Fruit fly (Drosophila melanogaster): ENCODE data around the gene hoe1.

Gene hoe1

dm6 chr2L:4932284-4932683 lies at the start of gene hoe1:
TSS of gene hoe1 (minus strand) at chr2L:4932384.
- no peak for TF ChIP-seq CG34367 (tag; optimal IDR thresholded peaks at IDR 0.05)
- no peak for TF ChIP-seq CG10348 (GFP tag; IDR thresholded peaks at IDR 0.05)
- no peak for TF ChIP-seq rn (GFP tag; IDR thresholded peaks at IDR 0.05)

dm6 chr2L:4981278-4981966 lies 49.2 kb upstream of the hoe1 start, which contains the start of the genes CG8892 and CG34126:
TSS of gene CG8892 (minus strand) at chr2L:4981592.
TSS of gene CG34126 (plus strand) at chr2L:4981614.
- TF ChIP-seq gl (tag; optimal IDR thresholded peaks at IDR 0.05) (peak; percentile 83), CG9948 (tag; optimal IDR thresholded peaks at IDR 0.05) (peak; percentile 95), CG32121 (GFP tag; IDR thresholded peaks at IDR 0.05) (peak; percentile 91), CG17806 (tag; optimal IDR thresholded peaks at IDR 0.05) (peak; percentile 94), CG10348 (GFP tag; IDR thresholded peaks at IDR 0.05) (peak; percentile 89), CG8301 (tag; optimal IDR thresholded peaks at IDR 0.05) (peak; percentile 93), CG8159 (tag; optimal IDR thresholded peaks at IDR 0.05) (peak; percentile 96), rn (GFP tag; IDR thresholded peaks at IDR 0.05) (peak; percentile 93), Pif1B (GFP tag; optimal IDR thresholded peaks at IDR 0.05) (peak; percentile 91), CG14655 (GFP tag; optimal IDR thresholded peaks at IDR 0.05) (peak; percentile 96), Ets98B (GFP tag; IDR thresholded peaks at IDR 0.05) (peak; percentile 86), EcR (GFP tag; optimal IDR thresholded peaks at IDR 0.05) (no peak), fd96Ca (GFP tag; IDR thresholded peaks at IDR 0.05) (peak; percentile 95), Snoo (tag; optimal IDR thresholded peaks at IDR 0.05) (peak; percentile 97), CG15710 (tag; optimal IDR thresholded peaks at IDR 0.05) (peak; percentile 97), Pif1A (GFP tag; optimal IDR thresholded peaks at IDR 0.05) (peak; percentile 94), D1 (tag; optimal IDR thresholded peaks at IDR 0.05) (no peak), CG4496 (GFP tag; IDR thresholded peaks at IDR 0.05) (peak; percentile 93), CG12605 (GFP tag; IDR thresholded peaks at IDR 0.05) (peak; percentile 75), CG34367 (tag; optimal IDR thresholded peaks at IDR 0.05) (peak; percentile 90), CG13204 (GFP tag; optimal IDR thresholded peaks at IDR 0.05) (peak; percentile 72)

dm6 chr2L:4979138-4979537 lies 47.0 kb upstream of the hoe1 start, which contains the start of gene CG8891:
TSS of gene CG8891 (minus strand) at chr2L:4979379.
- TF ChIP-seq Snoo (tag; optimal IDR thresholded peaks at IDR 0.05): no peak
- TF ChIP-seq CG15710 (tag; optimal IDR thresholded peaks at IDR 0.05): no peak
- no peak for TF ChIP-seq D1 (tag; optimal IDR thresholded peaks at IDR 0.05)
- no peak for TF ChIP-seq CG10348 (GFP tag; IDR thresholded peaks at IDR 0.05)
- TF ChIP-seq rn (GFP tag; IDR thresholded peaks at IDR 0.05): no peak
- no peak for TF ChIP-seq CG17806 (tag; optimal IDR thresholded peaks at IDR 0.05)
- TF ChIP-seq CG4496 (GFP tag; IDR thresholded peaks at IDR 0.05): no peak
- TF ChIP-seq CG34367 (tag; optimal IDR thresholded peaks at IDR 0.05): no peak
- TF ChIP-seq EcR (GFP tag; optimal IDR thresholded peaks at IDR 0.05): no peak
- no peak for TF ChIP-seq CG12605 (GFP tag; IDR thresholded peaks at IDR 0.05)
- no peak for TF ChIP-seq gl (tag; optimal IDR thresholded peaks at IDR 0.05)

dm6 chr2L:4976988-4977551 lies 44.9 kb upstream of the hoe1 start, which contains the start of the genes Gmd and CG3792:
TSS of gene Gmd (minus strand) at chr2L:4977023.
TSS of gene CG3792 (plus strand) at chr2L:4977312.
- no peak for TF ChIP-seq CG13204 (GFP tag; optimal IDR thresholded peaks at IDR 0.05)
- peak; percentile 92 for TF ChIP-seq CG8301 (tag; optimal IDR thresholded peaks at IDR 0.05)
- no peak for TF ChIP-seq CG14655 (GFP tag; optimal IDR thresholded peaks at IDR 0.05)
- TF ChIP-seq CG4496 (GFP tag; IDR thresholded peaks at IDR 0.05): peak; percentile 97
- peak; percentile 87 for TF ChIP-seq CG15710 (tag; optimal IDR thresholded peaks at IDR 0.05)
- peak; percentile 95 for TF ChIP-seq CG8159 (tag; optimal IDR thresholded peaks at IDR 0.05)
- peak; percentile 84 for TF ChIP-seq fd96Ca (GFP tag; IDR thresholded peaks at IDR 0.05)
- no peak for TF ChIP-seq Pif1A (GFP tag; optimal IDR thresholded peaks at IDR 0.05)
- TF ChIP-seq CG34367 (tag; optimal IDR thresholded peaks at IDR 0.05): peak; percentile 85
- TF ChIP-seq CG17806 (tag; optimal IDR thresholded peaks at IDR 0.05): peak; percentile 91
- TF ChIP-seq gl (tag; optimal IDR thresholded peaks at IDR 0.05): peak; percentile 81
- TF ChIP-seq CG10348 (GFP tag; IDR thresholded peaks at IDR 0.05): peak; percentile 87
- TF ChIP-seq Ets98B (GFP tag; IDR thresholded peaks at IDR 0.05): peak; percentile 94
- no peak for TF ChIP-seq Pif1B (GFP tag; optimal IDR thresholded peaks at IDR 0.05)
- TF ChIP-seq D1 (tag; optimal IDR thresholded peaks at IDR 0.05): no peak
- peak; percentile 89 for TF ChIP-seq Snoo (tag; optimal IDR thresholded peaks at IDR 0.05)
- peak; percentile 87 for TF ChIP-seq rn (GFP tag; IDR thresholded peaks at IDR 0.05)
- TF ChIP-seq CG9948 (tag; optimal IDR thresholded peaks at IDR 0.05): peak; percentile 89
- peak; percentile 6 for TF ChIP-seq EcR (GFP tag; optimal IDR thresholded peaks at IDR 0.05)
- peak; percentile 89 for TF ChIP-seq CG12605 (GFP tag; IDR thresholded peaks at IDR 0.05)
- TF ChIP-seq CG32121 (GFP tag; IDR thresholded peaks at IDR 0.05): peak; percentile 95

- TF ChIP-seq rn (GFP tag; IDR thresholded peaks at IDR 0.05): no peak
- TF ChIP-seq CG8159 (tag; optimal IDR thresholded peaks at IDR 0.05): no peak
- no peak for TF ChIP-seq CG13204 (GFP tag; optimal IDR thresholded peaks at IDR 0.05)
- no peak for TF ChIP-seq Snoo (tag; optimal IDR thresholded peaks at IDR 0.05)
- no peak for TF ChIP-seq CG10348 (GFP tag; IDR thresholded peaks at IDR 0.05)
- no peak for TF ChIP-seq gl (tag; optimal IDR thresholded peaks at IDR 0.05)
- TF ChIP-seq D1 (tag; optimal IDR thresholded peaks at IDR 0.05): no peak
- TF ChIP-seq EcR (GFP tag; optimal IDR thresholded peaks at IDR 0.05): peak; percentile 70
- no peak for TF ChIP-seq CG8301 (tag; optimal IDR thresholded peaks at IDR 0.05)
- no peak for TF ChIP-seq CG9948 (tag; optimal IDR thresholded peaks at IDR 0.05)
- no peak for TF ChIP-seq CG15710 (tag; optimal IDR thresholded peaks at IDR 0.05)
- TF ChIP-seq Pif1A (GFP tag; optimal IDR thresholded peaks at IDR 0.05): no peak
- 0 out of 3 replicates have a peak, but pooled peaks have one; percentile 24 for TF ChIP-seq CG4496 (GFP tag; IDR thresholded peaks at IDR 0.05)
- TF ChIP-seq Pif1B (GFP tag; optimal IDR thresholded peaks at IDR 0.05): no peak
- no peak for TF ChIP-seq Ets98B (GFP tag; IDR thresholded peaks at IDR 0.05)
- no peak for TF ChIP-seq CG17806 (tag; optimal IDR thresholded peaks at IDR 0.05)
- TF ChIP-seq CG14655 (GFP tag; optimal IDR thresholded peaks at IDR 0.05): no peak
- TF ChIP-seq fd96Ca (GFP tag; IDR thresholded peaks at IDR 0.05): peak; percentile 18; the same call in 1 of the 3 replicates
- no peak for TF ChIP-seq CG32121 (GFP tag; IDR thresholded peaks at IDR 0.05)
- TF ChIP-seq CG12605 (GFP tag; IDR thresholded peaks at IDR 0.05): no peak
- TF ChIP-seq CG34367 (tag; optimal IDR thresholded peaks at IDR 0.05): no peak
Measured at dm6 chr2L:4973731-4974415, 41.7 kb upstream of the hoe1 start, which contains the start of gene mRpL28. TSS of gene mRpL28 (plus strand) at chr2L:4973976.
